Fruit fly (Drosophila melanogaster) whole organism, embryonic: Measurements from ENCODE around the gene Cyt-c-p.

ENCODE experiments used
- CG1024 ChIP-seq: fragments of 200-800 bp; sonication (Bioruptor generic); IDR thresholded peaks from 2 replicates; pipeline ENCODE4 v1.3.6; 2022; ENCODE audit warnings: missing biosample characterization, missing genetic modification characterization
- CG11456 ChIP-seq: fragments of 200-800 bp; sonication (Bioruptor generic); IDR thresholded peaks from 3 replicates; pipeline ENCODE4 v1.3.6; 2022; ENCODE audit warnings: missing biosample characterization, missing genetic modification characterization
- CG11723 ChIP-seq: fragments of 200-800 bp; sonication (Bioruptor generic); optimal IDR thresholded peaks from 2 replicates; lab custom pipeline; 2017; ENCODE audit warnings: missing biosample characterization, mild to moderate bottlenecking, missing genetic modification characterization
- CG12219 ChIP-seq: fragments of 200-800 bp; sonication (Bioruptor generic); optimal IDR thresholded peaks from 3 replicates; lab custom pipeline; 2018; ENCODE audit warnings: missing biosample characterization, mild to moderate bottlenecking, missing genetic modification characterization
- CG12659 ChIP-seq: fragments of 200-800 bp; sonication (Bioruptor generic); optimal IDR thresholded peaks from 3 replicates; lab custom pipeline; 2017; ENCODE audit warnings: mild to moderate bottlenecking, missing biosample characterization, missing genetic modification reagents, missing genetic modification characterization
- CG13296 ChIP-seq: fragments of 200-800 bp; sonication (Bioruptor generic); optimal IDR thresholded peaks from 3 replicates; lab custom pipeline; 2018; ENCODE audit warnings: missing biosample characterization, mild to moderate bottlenecking, missing genetic modification characterization
- CG13424 ChIP-seq: fragments of 200-800 bp; sonication (Bioruptor generic); optimal IDR thresholded peaks from 2 replicates; lab custom pipeline; 2019; ENCODE audit warnings: missing biosample characterization, mild to moderate bottlenecking, missing genetic modification characterization, moderate library complexity
- CG1529 ChIP-seq: fragments of 200-800 bp; sonication (Bioruptor generic); optimal IDR thresholded peaks from 3 replicates; lab custom pipeline; 2018; ENCODE audit warnings: missing biosample characterization, missing genetic modification characterization
- CG15696 ChIP-seq: fragments of 200-800 bp; sonication (Bioruptor generic); optimal IDR thresholded peaks from 2 replicates; lab custom pipeline; 2019; ENCODE audit warnings: missing biosample characterization, mild to moderate bottlenecking, missing genetic modification characterization, moderate library complexity
- CG16779 ChIP-seq: fragments of 200-800 bp; sonication (Bioruptor generic); IDR thresholded peaks from 2 replicates; pipeline ENCODE4 v1.3.6; 2022; ENCODE audit warnings: missing biosample characterization, missing genetic modification characterization
- CG2120 ChIP-seq: fragments of 200-800 bp; sonication (Bioruptor generic); optimal IDR thresholded peaks from 3 replicates; lab custom pipeline; 2016; ENCODE audit warnings: missing biosample characterization, missing genetic modification characterization
- CG2712 ChIP-seq: fragments of 200-800 bp; optimal IDR thresholded peaks from 3 replicates; lab custom pipeline; 2019; ENCODE audit warnings: missing biosample characterization, mild to moderate bottlenecking, missing genetic modification characterization, moderate library complexity
- CG3407 ChIP-seq: fragments of 200-800 bp; sonication (Bioruptor generic); optimal IDR thresholded peaks from 2 replicates; lab custom pipeline; 2018; ENCODE audit warnings: missing biosample characterization, mild to moderate bottlenecking, missing genetic modification characterization
- CG5953 ChIP-seq: fragments of 200-800 bp; sonication (Bioruptor generic); IDR thresholded peaks from 2 replicates; pipeline ENCODE4 v1.3.6; 2022; ENCODE audit warnings: missing biosample characterization, missing genetic modification characterization
- CG6813 ChIP-seq: fragments of 200-800 bp; sonication (Bioruptor generic); optimal IDR thresholded peaks from 2 replicates; lab custom pipeline; 2017; ENCODE audit warnings: missing biosample characterization, missing genetic modification characterization, mild to moderate bottlenecking, moderate library complexity, missing genetic modification reagents
- CG8089 ChIP-seq: fragments of 200-800 bp; sonication (Bioruptor generic); optimal IDR thresholded peaks from 3 replicates; lab custom pipeline; 2016; ENCODE audit warnings: missing biosample characterization, missing genetic modification characterization
- Deaf1 ChIP-seq: fragments of 200-800 bp; optimal IDR thresholded peaks from 3 replicates; lab custom pipeline; 2019; ENCODE audit warnings: missing biosample characterization, mild to moderate bottlenecking, missing genetic modification characterization, moderate library complexity
- Dip3 ChIP-seq: fragments of 200-800 bp; sonication (Bioruptor generic); optimal IDR thresholded peaks from 3 replicates; lab custom pipeline; 2016; ENCODE audit warnings: missing biosample characterization, missing genetic modification characterization
- Elba2 ChIP-seq: fragments of 200-800 bp; sonication (Bioruptor generic); optimal IDR thresholded peaks from 3 replicates; lab custom pipeline; 2016; ENCODE audit warnings: missing biosample characterization, missing genetic modification characterization
- HLH54F ChIP-seq: fragments of 200-800 bp; sonication (Bioruptor generic); optimal IDR thresholded peaks from 3 replicates; lab custom pipeline; 2016; ENCODE audit warnings: missing biosample characterization, missing genetic modification characterization
- Hmr ChIP-seq: fragments of 200-800 bp; sonication (Bioruptor generic); optimal IDR thresholded peaks from 3 replicates; lab custom pipeline; 2017; ENCODE audit warnings: mild to moderate bottlenecking, missing biosample characterization, missing genetic modification reagents, missing genetic modification characterization
- Hr3 ChIP-seq: fragments of 200-800 bp; sonication (Bioruptor generic); optimal IDR thresholded peaks from 3 replicates; lab custom pipeline; 2016; ENCODE audit warnings: missing biosample characterization, missing genetic modification characterization
- Hr39 ChIP-seq: fragments of >200 bp; optimal IDR thresholded peaks from 2 replicates; lab custom pipeline; 2017
- Hsf ChIP-seq: fragments of 200-800 bp; sonication (Bioruptor generic); optimal IDR thresholded peaks from 3 replicates; lab custom pipeline; 2016; ENCODE audit warnings: missing biosample characterization, missing genetic modification characterization
- Mes4 ChIP-seq: fragments of 200-800 bp; sonication (Bioruptor generic); optimal IDR thresholded peaks from 2 replicates; lab custom pipeline; 2016; ENCODE audit warnings: missing biosample characterization, missing genetic modification characterization
- NC2α ChIP-seq: fragments of 200-800 bp; sonication (Bioruptor generic); optimal IDR thresholded peaks from 2 replicates; lab custom pipeline; 2016; ENCODE audit warnings: missing biosample characterization, missing genetic modification characterization
- Sin3A ChIP-seq: fragments of >200 bp; optimal IDR thresholded peaks from 2 replicates; lab custom pipeline; 2018
- TFAM ChIP-seq: fragments of 200-800 bp; sonication (Bioruptor generic); optimal IDR thresholded peaks from 2 replicates; lab custom pipeline; 2017; ENCODE audit warnings: missing biosample characterization, missing genetic modification characterization, inconsistent platforms
- Trl ChIP-seq, 3 experiments: fragments of >200 bp in 2 of 3; fragments of 200-800 bp in 1 of 3; sonication (Bioruptor generic) in 1 of 3; optimal IDR thresholded peaks; 2 replicates in 1 of 3; 3 replicates in 2 of 3; lab custom pipeline; 2016 to 2017; ENCODE audit warnings: missing biosample characterization in 1 of 3, missing genetic modification characterization in 1 of 3
- ab ChIP-seq: fragments of 200-800 bp; sonication (Bioruptor generic); optimal IDR thresholded peaks from 2 replicates; lab custom pipeline; 2016; ENCODE audit warnings: missing biosample characterization, missing genetic modification characterization
- amos ChIP-seq: fragments of 200-800 bp; sonication (Bioruptor generic); IDR thresholded peaks from 2 replicates; pipeline ENCODE4 v1.3.6; 2022; ENCODE audit warnings: missing biosample characterization, missing genetic modification characterization; ENCODE audit not compliant: partially characterized antibody
- bab2 ChIP-seq: fragments of 200-800 bp; sonication (Bioruptor generic); optimal IDR thresholded peaks from 2 replicates; lab custom pipeline; 2016; ENCODE audit warnings: missing biosample characterization, missing genetic modification characterization
- cg ChIP-seq: fragments of 200-800 bp; sonication (Bioruptor generic); optimal IDR thresholded peaks from 3 replicates; lab custom pipeline; 2019; ENCODE audit warnings: missing biosample characterization, mild to moderate bottlenecking, missing genetic modification characterization, moderate library complexity
- chinmo ChIP-seq: fragments of 200-800 bp; sonication (Bioruptor generic); IDR thresholded peaks from 4 replicates; pipeline ENCODE4 v1.3.6; 2022; ENCODE audit warnings: missing biosample characterization, missing genetic modification characterization; ENCODE audit not compliant: partially characterized antibody
- chn ChIP-seq: fragments of 200-800 bp; sonication (Bioruptor generic); optimal IDR thresholded peaks from 2 replicates; lab custom pipeline; 2016; ENCODE audit warnings: missing biosample characterization, missing genetic modification characterization
- eve ChIP-seq, 2 experiments: fragments of >200 bp; optimal IDR thresholded peaks; 2 replicates each; lab custom pipeline; 2017; ENCODE audit warnings: missing biosample characterization in 2 of 2, missing genetic modification characterization in 2 of 2
- hkb ChIP-seq, 2 experiments: fragments of 200-800 bp in 1 of 2; fragments of >200 bp in 1 of 2; sonication (Bioruptor generic) in 1 of 2; IDR thresholded peaks in 1 of 2; optimal IDR thresholded peaks in 1 of 2; 2 replicates each; pipeline versions ENCODE4 v1.3.6 to Lab custom; 2017 to 2022; ENCODE audit warnings: missing biosample characterization in 1 of 2, missing genetic modification characterization in 1 of 2
- klu ChIP-seq: fragments of 200-800 bp; sonication (Bioruptor generic); IDR thresholded peaks from 2 replicates; pipeline ENCODE4 v1.3.6; 2022; ENCODE audit warnings: missing biosample characterization, missing genetic modification characterization
- lbe ChIP-seq: fragments of 200-800 bp; sonication (Bioruptor generic); optimal IDR thresholded peaks from 2 replicates; lab custom pipeline; 2016; ENCODE audit warnings: missing biosample characterization, mild to moderate bottlenecking, missing genetic modification characterization
- pfk ChIP-seq: fragments of 200-800 bp; sonication (Bioruptor generic); optimal IDR thresholded peaks from 2 replicates; lab custom pipeline; 2018; ENCODE audit warnings: missing biosample characterization, mild to moderate bottlenecking, missing genetic modification characterization, moderate library complexity
- sim ChIP-seq: fragments of 200-800 bp; sonication (Bioruptor generic); IDR thresholded peaks from 2 replicates; pipeline ENCODE4 v1.3.6; 2022; ENCODE audit warnings: missing biosample characterization, missing genetic modification characterization
- sna ChIP-seq: fragments of 200-800 bp; sonication (Bioruptor generic); IDR thresholded peaks from 2 replicates; pipeline ENCODE4 v1.3.6; 2022; ENCODE audit warnings: missing biosample characterization, missing genetic modification characterization; ENCODE audit not compliant: partially characterized antibody
- stwl ChIP-seq: fragments of 200-800 bp; sonication (Bioruptor generic); optimal IDR thresholded peaks from 3 replicates; lab custom pipeline; 2018; ENCODE audit warnings: missing biosample characterization, mild to moderate bottlenecking, missing genetic modification characterization, moderate library complexity
- zf30C ChIP-seq: fragments of 200-800 bp; sonication (Bioruptor generic); optimal IDR thresholded peaks from 3 replicates; lab custom pipeline; 2018; ENCODE audit warnings: missing biosample characterization, mild to moderate bottlenecking, missing genetic modification characterization

The Cyt-c-p gene

dm6 chr2L:16689800-16690618 lies 29.7 kb upstream of the Cyt-c-p start (continued):
- TF ChIP-seq lbe (GFP tag; lab: Kevin White, UChicago) (no peak), Hr39 (no peak), CG11723 (GFP tag; lab: Kevin White, UChicago) (peak; percentile 27), Hmr (GFP tag; lab: Kevin White, UChicago) (peak; percentile 64), Dip3 (GFP tag; lab: Kevin White, UChicago) (no peak), Elba2 (GFP tag; lab: Kevin White, UChicago) (no peak), CG2712 (tag; lab: Kevin White, UChicago) (no peak), CG13424 (tag; lab: Kevin White, UChicago) (peak; percentile 30), CG12219 (GFP tag; lab: Kevin White, UChicago) (no peak), CG12659 (GFP tag; lab: Kevin White, UChicago) (peak; percentile 21), klu (no peak), bab2 (GFP tag; lab: Kevin White, UChicago) (peak; percentile 26), CG13296 (GFP tag; lab: Kevin White, UChicago) (no peak), CG8089 (GFP tag; lab: Kevin White, UChicago) (no peak), Hr3 (GFP tag; lab: Kevin White, UChicago) (no peak), chn (GFP tag; lab: Kevin White, UChicago) (no peak), eve (GFP tag; optimal IDR thresholded peaks at IDR 0.05; lab: Kevin White, UChicago) (peak in 1 of 2 experiments; percentile 62), CG11456 (GFP tag; lab: Robert Waterston, UW) (no peak), ab (GFP tag; lab: Kevin White, UChicago) (no peak), Mes4 (GFP tag; lab: Kevin White, UChicago) (no peak), sim (GFP tag; lab: Robert Waterston, UW) (no peak), CG1024 (GFP tag; lab: Robert Waterston, UW) (no peak), CG6813 (GFP tag; lab: Kevin White, UChicago) (no peak), NC2α (GFP tag; lab: Kevin White, UChicago) (no peak), HLH54F (GFP tag; lab: Kevin White, UChicago) (no peak), Hsf (GFP tag; lab: Kevin White, UChicago) (peak; percentile 28), CG2120 (peak; percentile 68), Sin3A (lab: Kevin White, UChicago) (no peak), TFAM (GFP tag; lab: Kevin White, UChicago) (no peak), hkb (optimal IDR thresholded peaks at IDR 0.05; lab: Kevin White, UChicago) (no peak), hkb (GFP tag; IDR thresholded peaks at IDR 0.05; lab: Robert Waterston, UW) (no peak), sna (GFP tag; lab: Robert Waterston, UW) (no peak), CG1529 (GFP tag; lab: Kevin White, UChicago) (no peak), CG5953 (no peak), CG3407 (GFP tag; lab: Kevin White, UChicago) (no peak), zf30C (GFP tag; lab: Kevin White, UChicago) (no peak), CG15696 (no peak)

dm6 chr2L:16690619-16690908 lies 29.2 kb upstream of the Cyt-c-p start:
- TF ChIP-seq CG16779 = no peak
- peak; percentile 74 for TF ChIP-seq Deaf1 (tag; lab: Kevin White, UChicago)
- peak; percentile 23 for TF ChIP-seq stwl (tag; lab: Kevin White, UChicago)
- TF ChIP-seq amos (GFP tag; lab: Robert Waterston, UW) = no peak
- peak in 1 of 2 experiments; percentile 59 for TF ChIP-seq Trl (optimal IDR thresholded peaks at IDR 0.05; lab: Kevin White, UChicago)
- no peak for TF ChIP-seq Trl (GFP tag; optimal IDR thresholded peaks at IDR 0.05; lab: Kevin White, UChicago)
- TF ChIP-seq chinmo (GFP tag; lab: Robert Waterston, UW) = 0 out of 4 replicates have a peak, but pooled peaks have one; percentile 40
- peak; percentile 88 for TF ChIP-seq pfk (GFP tag; lab: Kevin White, UChicago)
- TF ChIP-seq cg (GFP tag; lab: Kevin White, UChicago) = peak; percentile 6
